Worm (Caenorhabditis elegans) whole organism, L4/young adult: ENCODE measurements around the gene ZK1010.12.

ENCODE experiments used
- W03F9.2 ChIP-seq: fragments of 150-350 bp; optimal IDR thresholded peaks from 2 replicates; lab custom pipeline; 2014; ENCODE audit warnings: missing biosample characterization, missing genetic modification characterization
- dao-5 ChIP-seq: sonication (generic microtip); optimal IDR thresholded peaks from 2 replicates; lab custom pipeline; 2016; ENCODE audit warnings: missing genotype, missing genetic modification characterization, moderate library complexity, missing compliant biosample characterization
- him-1 ChIP-seq: sonication (generic microtip); optimal IDR thresholded peaks from 2 replicates; lab custom pipeline; 2016; ENCODE audit warnings: missing genotype, missing genetic modification reagents, missing genetic modification characterization, missing compliant biosample characterization

- TF ChIP-seq W03F9.2 (no peak), dao-5 (no peak), him-1 (no peak)
These were observed 22.8 kb downstream of the ZK1010.12 start for ce11 chrIII:13013912-13014311.
